Fruit fly (Drosophila melanogaster) whole organism, pupa: Measurements from ENCODE around the gene Bulli.

Experiments used
- CG10348 ChIP-seq: fragments of 200-800 bp; sonication (Bioruptor generic); IDR thresholded peaks from 2 replicates; pipeline ENCODE4 v1.3.6; 2022; ENCODE audit warnings: missing biosample characterization, missing genetic modification characterization
- CG14655 ChIP-seq: fragments of 200-800 bp; sonication (Bioruptor generic); optimal IDR thresholded peaks from 3 replicates; lab custom pipeline; 2017; ENCODE audit warnings: mild to moderate bottlenecking, missing biosample characterization, missing genetic modification reagents, missing genetic modification characterization
- CG15710 ChIP-seq: fragments of 200-800 bp; sonication (Bioruptor generic); optimal IDR thresholded peaks from 2 replicates; lab custom pipeline; 2018; ENCODE audit warnings: missing biosample characterization, mild to moderate bottlenecking, missing genetic modification characterization, moderate library complexity
- CG17806 ChIP-seq: fragments of 200-800 bp; sonication (Bioruptor generic); optimal IDR thresholded peaks from 2 replicates; lab custom pipeline; 2018; ENCODE audit warnings: missing biosample characterization, mild to moderate bottlenecking, missing genetic modification characterization, moderate library complexity
- CG32121 ChIP-seq: fragments of 200-800 bp; sonication (Bioruptor generic); IDR thresholded peaks from 2 replicates; pipeline ENCODE4 v1.3.6; 2022; ENCODE audit warnings: missing biosample characterization, missing genetic modification characterization
- CG34367 ChIP-seq: fragments of 200-800 bp; sonication (Bioruptor generic); optimal IDR thresholded peaks from 2 replicates; lab custom pipeline; 2018; ENCODE audit warnings: missing biosample characterization, mild to moderate bottlenecking, missing genetic modification characterization
- CG4496 ChIP-seq: fragments of 200-800 bp; sonication (Bioruptor generic); IDR thresholded peaks from 3 replicates; pipeline ENCODE4 v1.3.6; 2022; ENCODE audit warnings: missing biosample characterization, missing genetic modification characterization
- CG8159 ChIP-seq: fragments of 200-800 bp; sonication (Bioruptor generic); optimal IDR thresholded peaks from 3 replicates; lab custom pipeline; 2018; ENCODE audit warnings: missing biosample characterization, mild to moderate bottlenecking, missing genetic modification characterization, moderate library complexity
- EcR ChIP-seq: fragments of 200-800 bp; sonication (Bioruptor generic); optimal IDR thresholded peaks from 3 replicates; lab custom pipeline; 2019; ENCODE audit warnings: missing biosample characterization, missing genetic modification characterization, mild to moderate bottlenecking, moderate library complexity, missing genetic modification reagents
- Ets98B ChIP-seq: fragments of 200-800 bp; sonication (Bioruptor generic); IDR thresholded peaks from 2 replicates; pipeline ENCODE4 v1.3.6; 2022; ENCODE audit warnings: missing biosample characterization, missing genetic modification characterization
- Snoo ChIP-seq: fragments of 200-800 bp; sonication (Bioruptor generic); optimal IDR thresholded peaks from 3 replicates; lab custom pipeline; 2017; ENCODE audit warnings: missing biosample characterization, mild to moderate bottlenecking, missing genetic modification characterization, inconsistent platforms
- fd96Ca ChIP-seq: fragments of 200-800 bp; sonication (Bioruptor generic); IDR thresholded peaks from 3 replicates; pipeline ENCODE4 v1.3.6; 2022; ENCODE audit warnings: missing biosample characterization, missing genetic modification characterization
- gl ChIP-seq: fragments of 200-800 bp; sonication (Bioruptor generic); optimal IDR thresholded peaks from 2 replicates; lab custom pipeline; 2018; ENCODE audit warnings: missing biosample characterization, mild to moderate bottlenecking, missing genetic modification characterization
- rn ChIP-seq: fragments of 200-800 bp; sonication (Bioruptor generic); IDR thresholded peaks from 2 replicates; pipeline ENCODE4 v1.3.6; 2022; ENCODE audit warnings: missing biosample characterization, missing genetic modification characterization

DNA sequence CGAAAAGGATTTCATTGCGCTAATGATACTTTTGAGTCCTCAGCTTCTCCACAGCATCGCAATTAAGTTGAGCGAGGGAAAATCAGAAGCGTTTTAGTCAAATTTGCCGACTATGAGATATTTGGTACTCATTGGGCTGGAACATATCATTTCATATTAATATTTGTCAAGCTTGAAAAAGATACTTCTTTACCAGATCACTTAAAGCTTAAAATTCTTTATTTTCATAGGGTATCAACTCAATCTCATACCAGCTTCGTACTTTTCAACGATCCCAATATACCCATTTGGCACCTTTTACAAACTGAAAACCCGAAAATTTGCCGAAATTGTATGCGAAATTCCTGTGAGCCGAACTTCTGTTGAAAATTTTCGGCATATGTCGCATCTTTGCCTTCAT lies 16.7 kb upstream of the Bulli start:
- TF ChIP-seq CG32121 (no peak), CG14655 (GFP tag; lab: Kevin White, UChicago) (no peak), Ets98B (GFP tag; lab: Robert Waterston, UW) (no peak), Snoo (tag; lab: Kevin White, UChicago) (peak; percentile 55), EcR (no peak), gl (tag; lab: Kevin White, UChicago) (no peak), fd96Ca (GFP tag; lab: Robert Waterston, UW) (no peak), CG10348 (GFP tag; lab: Robert Waterston, UW) (no peak), CG8159 (tag; lab: Kevin White, UChicago) (no peak), CG34367 (tag; lab: Kevin White, UChicago) (no peak), rn (GFP tag; lab: Robert Waterston, UW) (no peak), CG4496 (GFP tag; lab: Robert Waterston, UW) (no peak), CG15710 (tag; lab: Kevin White, UChicago) (no peak), CG17806 (no peak)
